Fruit fly (Drosophila melanogaster) whole organism, embryonic: Measurements from ENCODE around the gene RpL13.

Experiments used
- Bteb2 ChIP-seq: fragments of 200-800 bp; sonication (Bioruptor generic); optimal IDR thresholded peaks from 2 replicates; lab custom pipeline; 2016; ENCODE audit warnings: missing biosample characterization, missing genetic modification characterization
- CG11247 ChIP-seq: fragments of 200-800 bp; sonication (Bioruptor generic); IDR thresholded peaks from 2 replicates; pipeline ENCODE4 v1.3.6; 2022; ENCODE audit warnings: missing biosample characterization, missing genetic modification characterization
- CG12219 ChIP-seq: fragments of 200-800 bp; sonication (Bioruptor generic); optimal IDR thresholded peaks from 3 replicates; lab custom pipeline; 2018; ENCODE audit warnings: missing biosample characterization, mild to moderate bottlenecking, missing genetic modification characterization
- CG12236 ChIP-seq: fragments of 200-800 bp; sonication (Bioruptor generic); optimal IDR thresholded peaks from 2 replicates; lab custom pipeline; 2016; ENCODE audit warnings: missing biosample characterization, missing genetic modification characterization
- CG14014 ChIP-seq: fragments of 200-800 bp; sonication (Bioruptor generic); IDR thresholded peaks from 2 replicates; pipeline ENCODE4 v1.3.6; 2022; ENCODE audit warnings: missing biosample characterization, missing genetic modification characterization
- CG16863 ChIP-seq: fragments of 200-800 bp; sonication (Bioruptor generic); optimal IDR thresholded peaks from 3 replicates; lab custom pipeline; 2016; ENCODE audit warnings: missing biosample characterization, missing genetic modification characterization
- CG3065 ChIP-seq: fragments of 200-800 bp; sonication (Bioruptor generic); optimal IDR thresholded peaks from 2 replicates; lab custom pipeline; 2016; ENCODE audit warnings: missing biosample characterization, missing genetic modification characterization
- CG3281 ChIP-seq: fragments of 200-800 bp; sonication (Bioruptor generic); optimal IDR thresholded peaks from 3 replicates; lab custom pipeline; 2017; ENCODE audit warnings: missing biosample characterization, mild to moderate bottlenecking, missing genetic modification characterization
- CG34376 ChIP-seq: fragments of 200-800 bp; sonication (Bioruptor generic); optimal IDR thresholded peaks from 2 replicates; lab custom pipeline; 2018; ENCODE audit warnings: missing biosample characterization, mild to moderate bottlenecking, missing genetic modification characterization
- CG43689 ChIP-seq: fragments of 200-800 bp; sonication (Bioruptor generic); IDR thresholded peaks from 2 replicates; pipeline ENCODE4 v1.3.6; 2022; ENCODE audit warnings: missing biosample characterization, missing genetic modification characterization
- CG4854 ChIP-seq: fragments of 200-800 bp; sonication (Bioruptor generic); optimal IDR thresholded peaks from 2 replicates; lab custom pipeline; 2016; ENCODE audit warnings: missing biosample characterization, missing genetic modification characterization, inconsistent platforms
- CG7357 ChIP-seq: fragments of 200-800 bp; sonication (Bioruptor generic); IDR thresholded peaks from 3 replicates; pipeline ENCODE4 v1.3.6; 2022; ENCODE audit warnings: missing biosample characterization, missing genetic modification characterization
- CG8924 ChIP-seq: fragments of 200-800 bp; optimal IDR thresholded peaks from 3 replicates; lab custom pipeline; 2019; ENCODE audit warnings: missing biosample characterization, mild to moderate bottlenecking, missing genetic modification characterization, moderate library complexity
- CrebB ChIP-seq: fragments of 200-800 bp; sonication (Bioruptor generic); optimal IDR thresholded peaks from 3 replicates; lab custom pipeline; 2018; ENCODE audit warnings: missing biosample characterization, mild to moderate bottlenecking, missing genetic modification characterization
- D19A ChIP-seq: fragments of 200-800 bp; optimal IDR thresholded peaks from 3 replicates; lab custom pipeline; 2019; ENCODE audit warnings: missing biosample characterization, mild to moderate bottlenecking, missing genetic modification characterization, moderate library complexity
- Dfd ChIP-seq, 2 experiments: fragments of >200 bp; optimal IDR thresholded peaks; 2 replicates each; lab custom pipeline; 2017; ENCODE audit warnings: missing biosample characterization in 2 of 2, missing genetic modification characterization in 2 of 2
- Drgx ChIP-seq: fragments of 200-800 bp; sonication (Bioruptor generic); IDR thresholded peaks from 2 replicates; pipeline ENCODE4 v1.3.6; 2022; ENCODE audit warnings: missing biosample characterization, missing genetic modification characterization
- Ets65A ChIP-seq: fragments of 200-800 bp; sonication (Bioruptor generic); peaks from one replicate; lab custom pipeline; 2016; ENCODE audit warnings: missing biosample characterization, missing genetic modification characterization
- Fer1 ChIP-seq: fragments of 200-800 bp; sonication (Bioruptor generic); optimal IDR thresholded peaks from 2 replicates; lab custom pipeline; 2017; ENCODE audit warnings: missing biosample characterization, mild to moderate bottlenecking, missing genetic modification characterization
- HLH3B ChIP-seq: fragments of 200-800 bp; sonication (Bioruptor generic); IDR thresholded peaks from 2 replicates; pipeline ENCODE4 v1.3.6; 2022; ENCODE audit warnings: missing biosample characterization, missing genetic modification characterization
- Jarid2 ChIP-seq: fragments of 200-800 bp; sonication (Bioruptor generic); optimal IDR thresholded peaks from 3 replicates; lab custom pipeline; 2017; ENCODE audit warnings: mild to moderate bottlenecking, missing biosample characterization, missing genetic modification reagents, missing genetic modification characterization
- MESR4 ChIP-seq: fragments of 200-800 bp; sonication (Bioruptor generic); optimal IDR thresholded peaks from 2 replicates; lab custom pipeline; 2018; ENCODE audit warnings: missing biosample characterization, mild to moderate bottlenecking, missing genetic modification characterization, moderate library complexity
- Mad ChIP-seq: fragments of 200-800 bp; sonication (Bioruptor generic); optimal IDR thresholded peaks from 2 replicates; lab custom pipeline; 2016; ENCODE audit warnings: missing biosample characterization, missing genetic modification characterization
- Oli ChIP-seq: fragments of 200-800 bp; sonication (Bioruptor generic); optimal IDR thresholded peaks from 2 replicates; lab custom pipeline; 2018; ENCODE audit warnings: missing biosample characterization, mild to moderate bottlenecking, missing genetic modification characterization, moderate library complexity
- PHDP ChIP-seq: fragments of 200-800 bp; sonication (Bioruptor generic); optimal IDR thresholded peaks from 3 replicates; lab custom pipeline; 2018; ENCODE audit warnings: missing biosample characterization, mild to moderate bottlenecking, missing genetic modification characterization, moderate library complexity
- Rfx ChIP-seq: fragments of 200-800 bp; sonication (Bioruptor generic); IDR thresholded peaks from 2 replicates; pipeline ENCODE4 v1.3.6; 2022; ENCODE audit warnings: missing biosample characterization, missing genetic modification characterization
- Sry-δ ChIP-seq: fragments of 200-800 bp; sonication (Bioruptor generic); optimal IDR thresholded peaks from 2 replicates; lab custom pipeline; 2016; ENCODE audit warnings: missing biosample characterization, missing genetic modification characterization
- Vsx1 ChIP-seq: fragments of 200-800 bp; sonication (Bioruptor generic); optimal IDR thresholded peaks from 2 replicates; lab custom pipeline; 2017; ENCODE audit warnings: missing biosample characterization, mild to moderate bottlenecking, missing genetic modification characterization, missing genetic modification reagents
- abd-A ChIP-seq: fragments of 200-800 bp; sonication (Bioruptor generic); optimal IDR thresholded peaks from 3 replicates; lab custom pipeline; 2019; ENCODE audit warnings: missing biosample characterization, mild to moderate bottlenecking, missing genetic modification characterization, moderate library complexity
- ara ChIP-seq: fragments of 200-800 bp; sonication (Bioruptor generic); IDR thresholded peaks from 2 replicates; pipeline ENCODE4 v1.3.6; 2022; ENCODE audit warnings: missing biosample characterization, missing genetic modification characterization
- bab2 ChIP-seq: fragments of 200-800 bp; sonication (Bioruptor generic); optimal IDR thresholded peaks from 2 replicates; lab custom pipeline; 2016; ENCODE audit warnings: missing biosample characterization, missing genetic modification characterization
- btn ChIP-seq: fragments of 200-800 bp; sonication (Bioruptor generic); optimal IDR thresholded peaks from 2 replicates; lab custom pipeline; 2016; ENCODE audit warnings: missing biosample characterization, missing genetic modification characterization
- chinmo ChIP-seq: fragments of 200-800 bp; sonication (Bioruptor generic); IDR thresholded peaks from 4 replicates; pipeline ENCODE4 v1.3.6; 2022; ENCODE audit warnings: missing biosample characterization, missing genetic modification characterization; ENCODE audit not compliant: partially characterized antibody
- crp ChIP-seq, 2 experiments: fragments of 200-800 bp; sonication (Bioruptor generic); optimal IDR thresholded peaks; 2 replicates in 1 of 2; 3 replicates in 1 of 2; lab custom pipeline; 2017; ENCODE audit warnings: missing biosample characterization in 2 of 2, missing genetic modification characterization in 2 of 2, mild to moderate bottlenecking in 1 of 2, moderate library complexity in 1 of 2
- da ChIP-seq: fragments of 200-800 bp; sonication (Bioruptor generic); optimal IDR thresholded peaks from 2 replicates; lab custom pipeline; 2016; ENCODE audit warnings: missing biosample characterization, missing genetic modification characterization
- dm ChIP-seq: fragments of 200-800 bp; sonication (Bioruptor generic); optimal IDR thresholded peaks from 3 replicates; lab custom pipeline; 2016; ENCODE audit warnings: missing biosample characterization, missing genetic modification characterization
- dpn ChIP-seq, 2 experiments: fragments of 200-800 bp; sonication (Bioruptor generic); optimal IDR thresholded peaks; 3 replicates each; lab custom pipeline; 2016; ENCODE audit warnings: missing biosample characterization in 2 of 2, missing genetic modification characterization in 2 of 2
- ham ChIP-seq: fragments of 200-800 bp; sonication (Bioruptor generic); IDR thresholded peaks from 2 replicates; pipeline ENCODE4 v1.3.6; 2022; ENCODE audit warnings: missing biosample characterization, missing genetic modification characterization
- ind ChIP-seq: fragments of 200-800 bp; sonication (Bioruptor generic); optimal IDR thresholded peaks from 3 replicates; lab custom pipeline; 2016; ENCODE audit warnings: missing biosample characterization, missing genetic modification characterization
- jing ChIP-seq: fragments of 200-800 bp; sonication (Bioruptor generic); optimal IDR thresholded peaks from 2 replicates; lab custom pipeline; 2018; ENCODE audit warnings: missing biosample characterization, mild to moderate bottlenecking, missing genetic modification characterization
- kah ChIP-seq: fragments of 200-800 bp; sonication (Bioruptor generic); optimal IDR thresholded peaks from 2 replicates; lab custom pipeline; 2018; ENCODE audit warnings: missing biosample characterization, mild to moderate bottlenecking, missing genetic modification characterization
- lmd ChIP-seq: fragments of 200-800 bp; sonication (Bioruptor generic); IDR thresholded peaks from 2 replicates; pipeline ENCODE4 v1.3.6; 2022; ENCODE audit warnings: missing biosample characterization, missing genetic modification characterization
- nmo ChIP-seq: fragments of 200-800 bp; sonication (Bioruptor generic); optimal IDR thresholded peaks from 2 replicates; lab custom pipeline; 2018; ENCODE audit warnings: missing biosample characterization, mild to moderate bottlenecking, missing genetic modification characterization, moderate library complexity
- otp ChIP-seq: fragments of 200-800 bp; sonication (Bioruptor generic); IDR thresholded peaks from 3 replicates; pipeline ENCODE4, ENCODE4 v1.3.6; 2022; ENCODE audit warnings: missing biosample characterization, missing genetic modification characterization
- ranshi ChIP-seq: fragments of 200-800 bp; sonication (Bioruptor generic); IDR thresholded peaks from 2 replicates; pipeline ENCODE4 v1.3.6; 2022; ENCODE audit warnings: missing biosample characterization, missing genetic modification characterization
- shn ChIP-seq: fragments of 200-800 bp; sonication (Bioruptor generic); optimal IDR thresholded peaks from 3 replicates; lab custom pipeline; 2016; ENCODE audit warnings: missing biosample characterization, missing genetic modification characterization
- sisA ChIP-seq: fragments of 200-800 bp; sonication (Bioruptor generic); IDR thresholded peaks from 2 replicates; pipeline ENCODE4 v1.3.6; 2022; ENCODE audit warnings: missing biosample characterization, missing genetic modification characterization
- so ChIP-seq: fragments of 200-800 bp; sonication (Bioruptor generic); IDR thresholded peaks from 3 replicates; pipeline ENCODE4 v1.3.6; 2022; ENCODE audit warnings: missing biosample characterization, missing genetic modification characterization
- stwl ChIP-seq: fragments of 200-800 bp; sonication (Bioruptor generic); optimal IDR thresholded peaks from 3 replicates; lab custom pipeline; 2018; ENCODE audit warnings: missing biosample characterization, mild to moderate bottlenecking, missing genetic modification characterization, moderate library complexity
- tin ChIP-seq: fragments of 200-800 bp; sonication (Bioruptor generic); optimal IDR thresholded peaks from 3 replicates; lab custom pipeline; 2016; ENCODE audit warnings: missing biosample characterization, missing genetic modification characterization
- twi ChIP-seq: fragments of 200-800 bp; optimal IDR thresholded peaks from 2 replicates; lab custom pipeline; 2019; ENCODE audit warnings: missing biosample characterization, mild to moderate bottlenecking, missing genetic modification characterization, moderate library complexity
- zfh1 ChIP-seq: fragments of 200-800 bp; sonication (Bioruptor generic); IDR thresholded peaks from 3 replicates; pipeline ENCODE4 v1.3.6; 2022; ENCODE audit warnings: missing biosample characterization, missing genetic modification characterization

Gene RpL13

DNA sequence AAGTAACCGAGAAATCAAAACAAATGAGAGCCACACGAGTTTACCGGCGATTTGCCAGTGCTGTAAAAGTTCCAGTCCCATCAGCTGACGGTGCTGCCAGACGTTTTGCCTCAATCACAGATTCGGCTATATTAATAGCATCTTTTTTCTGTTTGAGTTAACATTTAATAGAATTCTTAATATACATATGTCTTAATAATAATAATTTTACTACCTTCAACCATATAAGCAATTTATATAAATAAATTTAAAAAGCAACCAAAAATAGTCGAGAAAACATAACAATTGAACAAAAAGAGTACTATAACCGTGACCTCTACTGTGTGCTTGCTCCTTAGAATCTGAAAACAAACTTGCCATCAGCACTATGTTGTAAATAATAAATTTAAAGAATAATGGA lies 13.0 kb upstream of the RpL13 start, which contains the start of the genes CG13126 and CG4709:
CG13126 (minus strand) TSS at position 63 of the 400 bp plus-strand sequence.
CG4709 (plus strand) TSS at position 207 of the 400 bp plus-strand sequence.
- TF ChIP-seq btn (GFP tag; lab: Kevin White, UChicago) (no peak), CrebB (tag; lab: Kevin White, UChicago) (peak; percentile 47), CG7357 (GFP tag; lab: Robert Waterston, UW) (peak; percentile 80), CG8924 (tag; lab: Kevin White, UChicago) (peak; percentile 94), stwl (tag; lab: Kevin White, UChicago) (peak; percentile 81), kah (GFP tag; lab: Kevin White, UChicago) (peak; percentile 77), Rfx (peak; percentile 92), chinmo (GFP tag; lab: Robert Waterston, UW) (no peak), Sry-δ (peak; percentile 24), sisA (GFP tag; lab: Robert Waterston, UW) (peak; percentile 79), nmo (peak; percentile 97), shn (GFP tag; lab: Kevin White, UChicago) (no peak), ham (GFP tag; lab: Robert Waterston, UW) (no peak), CG11247 (GFP tag; lab: Robert Waterston, UW) (peak; percentile 83), Ets65A (GFP tag; lab: Kevin White, UChicago) (peak; percentile 90), so (GFP tag; lab: Robert Waterston, UW) (peak; percentile 77; the same call in 2 of the 3 replicates), tin (GFP tag; lab: Kevin White, UChicago) (peak; percentile 92), CG34376 (GFP tag; lab: Kevin White, UChicago) (peak; percentile 72), Jarid2 (GFP tag; lab: Kevin White, UChicago) (peak; percentile 67), D19A (tag; lab: Kevin White, UChicago) (peak; percentile 90), CG3065 (GFP tag; lab: Kevin White, UChicago) (peak; percentile 84), lmd (GFP tag; lab: Robert Waterston, UW) (peak; percentile 89), dm (GFP tag; lab: Kevin White, UChicago) (peak; percentile 20), zfh1 (GFP tag; lab: Robert Waterston, UW) (peak; percentile 90), CG14014 (GFP tag; lab: Robert Waterston, UW) (peak; percentile 87), ind (GFP tag; lab: Kevin White, UChicago) (peak; percentile 91), bab2 (GFP tag; lab: Kevin White, UChicago) (peak; percentile 6), MESR4 (GFP tag; lab: Kevin White, UChicago) (peak; percentile 23), Dfd (GFP tag; optimal IDR thresholded peaks at IDR 0.05; lab: Kevin White, UChicago) (no peak), CG43689 (GFP tag; lab: Robert Waterston, UW) (peak; percentile 61; the same call in 1 of the 2 replicates), dpn (GFP tag; optimal IDR thresholded peaks at IDR 0.05; lab: Kevin White, UChicago) (peak; percentile 2 to 93), Mad (peak; percentile 45), Bteb2 (GFP tag; lab: Kevin White, UChicago) (peak; percentile 49), CG12236 (peak; percentile 6), Vsx1 (GFP tag; lab: Kevin White, UChicago) (peak; percentile 86), CG12219 (GFP tag; lab: Kevin White, UChicago) (peak; percentile 70), da (GFP tag; lab: Kevin White, UChicago) (no peak), otp (peak; percentile 77; the same call in 2 of the 3 replicates), CG4854 (GFP tag; lab: Kevin White, UChicago) (peak; percentile 64), CG16863 (peak; percentile 24), abd-A (no peak), ranshi (GFP tag; lab: Robert Waterston, UW) (peak; percentile 91), CG3281 (GFP tag; lab: Kevin White, UChicago) (peak; percentile 92), crp (GFP tag; optimal IDR thresholded peaks at IDR 0.05; lab: Kevin White, UChicago) (peak; percentile 79 to 96), Drgx (peak; percentile 91), jing (peak; percentile 41), HLH3B (GFP tag; lab: Robert Waterston, UW) (peak; percentile 89), PHDP (tag; lab: Kevin White, UChicago) (peak; percentile 93), twi (peak; percentile 81), Oli (peak; percentile 92), ara (GFP tag; lab: Robert Waterston, UW) (peak; percentile 89), Fer1 (GFP tag; lab: Kevin White, UChicago) (peak; percentile 94)
